Fruit fly (Drosophila melanogaster) whole organism, embryonic: ENCODE data around the gene RpL6.
A peak's percentile ranks its signal among the peaks of the same experiment; 100 is the strongest.

Experiments used
- nerfin-2 ChIP-seq: fragments of 200-800 bp; sonication (Bioruptor generic); IDR thresholded peaks from 2 replicates; pipeline ENCODE4 v1.3.6; 2022; ENCODE audit warnings: missing biosample characterization, missing genetic modification characterization; ENCODE audit not compliant: partially characterized antibody
- sens ChIP-seq: fragments of 200-800 bp; sonication (Bioruptor generic); peaks from one replicate; lab custom pipeline; 2016; ENCODE audit warnings: missing biosample characterization, missing genetic modification characterization
- sob ChIP-seq: fragments of 200-800 bp; sonication (Bioruptor generic); IDR thresholded peaks from 2 replicates; pipeline ENCODE4 v1.3.6; 2022; ENCODE audit warnings: missing biosample characterization, missing genetic modification characterization

dm6 chr3R:31630376-31630775, 34.4 kb upstream of the RpL6 start:
- TF ChIP-seq sob (GFP tag; lab: Robert Waterston, UW) (peak; percentile 48; the same call in 1 of the 2 replicates), nerfin-2 (GFP tag; lab: Robert Waterston, UW) (no peak), sens (GFP tag; lab: Kevin White, UChicago) (peak; percentile 53)
